Fruit fly (Drosophila melanogaster): ENCODE measurements around the gene CG14983.

CG14983 gene

DNA sequence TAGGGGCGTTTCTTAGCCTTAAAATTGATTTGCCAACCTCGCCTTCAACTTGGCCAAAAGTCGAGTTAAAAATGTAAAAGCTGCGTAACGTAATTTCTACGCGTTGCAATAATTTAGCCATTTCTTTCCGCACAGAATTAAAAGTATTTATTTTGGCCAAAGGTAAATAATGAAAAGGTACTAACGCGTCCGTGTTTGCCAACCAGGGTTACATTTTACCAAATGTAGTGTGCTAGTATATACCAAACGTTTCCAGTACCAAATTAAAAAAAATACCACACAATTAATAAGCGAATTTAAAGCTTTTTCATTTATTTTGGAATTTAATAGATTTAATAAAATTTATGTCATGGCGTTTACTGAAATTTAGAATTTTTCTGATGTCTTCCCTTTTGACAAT is 50.1 kb downstream of the CG14983 start, which contains the start of gene Ccz1 (continued):
- TF ChIP-seq grau (tag; optimal IDR thresholded peaks at IDR 0.05) (peak; percentile 47), CG18011 (GFP tag; optimal IDR thresholded peaks at IDR 0.05) (no peak), ems (GFP tag; optimal IDR thresholded peaks at IDR 0.05) (peak; percentile 47), z (GFP tag; IDR thresholded peaks at IDR 0.05) (no peak), jing (GFP tag; optimal IDR thresholded peaks at IDR 0.05) (peak; percentile 6), Poxn (GFP tag; IDR thresholded peaks at IDR 0.05) (no peak), wor (GFP tag; IDR thresholded peaks at IDR 0.05) (no peak), ranshi (GFP tag; IDR thresholded peaks at IDR 0.05) (no peak), CG7372 (GFP tag; IDR thresholded peaks at IDR 0.05) (no peak), hth (optimal IDR thresholded peaks at IDR 0.05) (no peak), CG10147 (GFP tag; optimal IDR thresholded peaks at IDR 0.05) (no peak), p53 (GFP tag; optimal IDR thresholded peaks at IDR 0.05) (peak; percentile 42), Atf6 (GFP tag; IDR thresholded peaks at IDR 0.05) (no peak), MBD-R2 (GFP tag; IDR thresholded peaks at IDR 0.05) (no peak), HLHmδ (GFP tag; optimal IDR thresholded peaks at IDR 0.05) (no peak), Drgx (GFP tag; IDR thresholded peaks at IDR 0.05) (no peak), br (optimal IDR thresholded peaks at IDR 0.05) (no peak), lola (GFP tag; optimal IDR thresholded peaks at IDR 0.05) (peak in 1 of 3 experiments; percentile 50), CG7271 (tag; optimal IDR thresholded peaks at IDR 0.05) (no peak), CG8281 (tag; optimal IDR thresholded peaks at IDR 0.05) (peak; percentile 18), CG10959 (GFP tag; IDR thresholded peaks at IDR 0.05) (no peak), NK7.1 (GFP tag; optimal IDR thresholded peaks at IDR 0.05) (peak; percentile 44), CG4424 (GFP tag; optimal IDR thresholded peaks at IDR 0.05) (peak; percentile 68), gro (GFP tag; optimal IDR thresholded peaks at IDR 0.05) (peak; percentile 57), croc (GFP tag; conservative IDR thresholded peaks at IDR 0.05) (peak; percentile 18; the same call in 1 of the 3 replicates), en (GFP tag; optimal IDR thresholded peaks at IDR 0.05) (no peak), CG34422 (GFP tag; IDR thresholded peaks at IDR 0.05) (no peak), Chrac-16 (GFP tag; optimal IDR thresholded peaks at IDR 0.05) (no peak), CG17186 (GFP tag; optimal IDR thresholded peaks at IDR 0.05) (peak; percentile 63), gsb-n (tag; optimal IDR thresholded peaks at IDR 0.05) (peak; percentile 66), Hmr (GFP tag; optimal IDR thresholded peaks at IDR 0.05) (peak; percentile 84), CG43689 (GFP tag; IDR thresholded peaks at IDR 0.05) (no peak), luna (GFP tag; optimal IDR thresholded peaks at IDR 0.05) (peak; percentile 41), CG11093 (GFP tag; IDR thresholded peaks at IDR 0.05) (peak; percentile 33; the same call in 1 of the 3 replicates), CG3065 (GFP tag; optimal IDR thresholded peaks at IDR 0.05) (peak; percentile 42), CG30403 (GFP tag; optimal IDR thresholded peaks at IDR 0.05) (peak; percentile 59), CG17385 (GFP tag; optimal IDR thresholded peaks at IDR 0.05) (peak; percentile 59), zf30C (GFP tag; optimal IDR thresholded peaks at IDR 0.05) (no peak), usp (GFP tag; optimal IDR thresholded peaks at IDR 0.05) (no peak), CG13775 (GFP tag; optimal IDR thresholded peaks at IDR 0.05) (peak; percentile 30), CG8765 (GFP tag; IDR thresholded peaks at IDR 0.05) (no peak), CG6689 (GFP tag; IDR thresholded peaks at IDR 0.05) (no peak), CG7963 (GFP tag; IDR thresholded peaks at IDR 0.05; ENCODE audit: partially characterized antibody) (no peak), CG17359 (tag; optimal IDR thresholded peaks at IDR 0.05) (peak; percentile 75), MTF-1 (GFP tag; optimal IDR thresholded peaks at IDR 0.05; ENCODE audit: borderline replicate concordance) (peak; percentile 76), CG17802 (tag; optimal IDR thresholded peaks at IDR 0.05) (peak; percentile 32), onecut (GFP tag; IDR thresholded peaks at IDR 0.05) (peak; percentile 57), CG10462 (GFP tag; optimal IDR thresholded peaks at IDR 0.05) (peak; percentile 59), CkIIα-i1 (GFP tag; IDR thresholded peaks at IDR 0.05) (no peak), sob (GFP tag; IDR thresholded peaks at IDR 0.05) (no peak), H15 (GFP tag; IDR thresholded peaks at IDR 0.05) (no peak), CG8924 (tag; optimal IDR thresholded peaks at IDR 0.05) (peak; percentile 39), cg (GFP tag; optimal IDR thresholded peaks at IDR 0.05) (no peak)
